Fruit fly (Drosophila melanogaster) whole organism, embryonic: ENCODE measurements around the gene Aef1.

ENCODE experiments used
- CG11504 ChIP-seq: fragments of 200-800 bp; sonication (Bioruptor generic); optimal IDR thresholded peaks from 3 replicates; lab custom pipeline; 2019; ENCODE audit warnings: missing biosample characterization, mild to moderate bottlenecking, missing genetic modification characterization, moderate library complexity
- CG11695 ChIP-seq: fragments of 200-800 bp; sonication (Bioruptor generic); IDR thresholded peaks from 3 replicates; pipeline ENCODE4 v1.3.6; 2022; ENCODE audit warnings: missing biosample characterization, missing genetic modification characterization
- CG12744 ChIP-seq: fragments of 200-800 bp; sonication (Bioruptor generic); optimal IDR thresholded peaks from 2 replicates; lab custom pipeline; 2016; ENCODE audit warnings: missing biosample characterization, missing genetic modification characterization
- CG13424 ChIP-seq: fragments of 200-800 bp; sonication (Bioruptor generic); optimal IDR thresholded peaks from 2 replicates; lab custom pipeline; 2019; ENCODE audit warnings: missing biosample characterization, mild to moderate bottlenecking, missing genetic modification characterization, moderate library complexity
- CG13775 ChIP-seq: fragments of 200-800 bp; sonication (Bioruptor generic); optimal IDR thresholded peaks from 3 replicates; lab custom pipeline; 2017; ENCODE audit warnings: missing biosample characterization, mild to moderate bottlenecking, missing genetic modification characterization
- CG14667 ChIP-seq: fragments of 200-800 bp; sonication (Bioruptor generic); IDR thresholded peaks from 2 replicates; pipeline ENCODE4 v1.3.6; 2022; ENCODE audit warnings: missing biosample characterization, missing genetic modification characterization
- CG1529 ChIP-seq: fragments of 200-800 bp; sonication (Bioruptor generic); optimal IDR thresholded peaks from 3 replicates; lab custom pipeline; 2018; ENCODE audit warnings: missing biosample characterization, missing genetic modification characterization
- CG1647 ChIP-seq: fragments of 200-800 bp; sonication (Bioruptor generic); optimal IDR thresholded peaks from 3 replicates; lab custom pipeline; 2016; ENCODE audit warnings: missing biosample characterization, missing genetic modification characterization
- CG16779 ChIP-seq: fragments of 200-800 bp; sonication (Bioruptor generic); IDR thresholded peaks from 2 replicates; pipeline ENCODE4 v1.3.6; 2022; ENCODE audit warnings: missing biosample characterization, missing genetic modification characterization
- CG17186 ChIP-seq: fragments of 200-800 bp; sonication (Bioruptor generic); optimal IDR thresholded peaks from 3 replicates; lab custom pipeline; 2017; ENCODE audit warnings: missing biosample characterization, missing genetic modification reagents, missing genetic modification characterization
- CG4424 ChIP-seq: fragments of 200-800 bp; sonication (Bioruptor generic); optimal IDR thresholded peaks from 3 replicates; lab custom pipeline; 2016; ENCODE audit warnings: missing biosample characterization, missing genetic modification characterization
- CG6683 ChIP-seq: fragments of 200-800 bp; sonication (Bioruptor generic); optimal IDR thresholded peaks from 2 replicates; lab custom pipeline; 2017; ENCODE audit warnings: missing biosample characterization, mild to moderate bottlenecking, missing genetic modification characterization, missing genetic modification reagents
- CG7271 ChIP-seq: fragments of 200-800 bp; sonication (Bioruptor generic); optimal IDR thresholded peaks from 2 replicates; lab custom pipeline; 2018; ENCODE audit warnings: missing biosample characterization, mild to moderate bottlenecking, missing genetic modification characterization, moderate library complexity
- CG7372 ChIP-seq: fragments of 200-800 bp; sonication (Bioruptor generic); IDR thresholded peaks from 2 replicates; pipeline ENCODE4 v1.3.6; 2022; ENCODE audit warnings: missing biosample characterization, missing genetic modification characterization
- CG7556 ChIP-seq: fragments of 200-800 bp; sonication (Bioruptor generic); optimal IDR thresholded peaks from 2 replicates; lab custom pipeline; 2017; ENCODE audit warnings: missing biosample characterization, mild to moderate bottlenecking, missing genetic modification characterization
- CG9727 ChIP-seq: fragments of 200-800 bp; sonication (Bioruptor generic); optimal IDR thresholded peaks from 3 replicates; lab custom pipeline; 2017; ENCODE audit warnings: missing biosample characterization, mild to moderate bottlenecking, missing genetic modification characterization
- Drgx ChIP-seq: fragments of 200-800 bp; sonication (Bioruptor generic); IDR thresholded peaks from 2 replicates; pipeline ENCODE4 v1.3.6; 2022; ENCODE audit warnings: missing biosample characterization, missing genetic modification characterization
- E2f2 ChIP-seq: fragments of 200-800 bp; sonication (Bioruptor generic); IDR thresholded peaks from 2 replicates; pipeline ENCODE4 v1.3.6; 2022; ENCODE audit warnings: missing biosample characterization, missing genetic modification characterization
- ERR ChIP-seq: fragments of 200-800 bp; sonication (Bioruptor generic); optimal IDR thresholded peaks from 2 replicates; lab custom pipeline; 2016; ENCODE audit warnings: missing biosample characterization, missing genetic modification characterization
- Fer2 ChIP-seq: fragments of 200-800 bp; sonication (Bioruptor generic); optimal IDR thresholded peaks from 2 replicates; lab custom pipeline; 2018; ENCODE audit warnings: missing biosample characterization, mild to moderate bottlenecking, missing genetic modification characterization, moderate library complexity
- HmgD ChIP-seq: fragments of 200-800 bp; sonication (Bioruptor generic); optimal IDR thresholded peaks from 3 replicates; lab custom pipeline; 2016; ENCODE audit warnings: missing biosample characterization, missing genetic modification characterization
- MTF-1 ChIP-seq: fragments of 200-800 bp; sonication (Bioruptor generic); optimal IDR thresholded peaks from 2 replicates; lab custom pipeline; 2018; ENCODE audit warnings: missing biosample characterization, mild to moderate bottlenecking, missing genetic modification characterization, borderline replicate concordance
- Mad ChIP-seq: fragments of 200-800 bp; sonication (Bioruptor generic); optimal IDR thresholded peaks from 2 replicates; lab custom pipeline; 2016; ENCODE audit warnings: missing biosample characterization, missing genetic modification characterization
- NC2α ChIP-seq: fragments of 200-800 bp; sonication (Bioruptor generic); optimal IDR thresholded peaks from 2 replicates; lab custom pipeline; 2016; ENCODE audit warnings: missing biosample characterization, missing genetic modification characterization
- Neu2 ChIP-seq: fragments of 200-800 bp; sonication (Bioruptor generic); optimal IDR thresholded peaks from 3 replicates; lab custom pipeline; 2016; ENCODE audit warnings: missing biosample characterization, missing genetic modification characterization, borderline replicate concordance
- NfI ChIP-seq: fragments of 200-800 bp; sonication (Bioruptor generic); optimal IDR thresholded peaks from 3 replicates; lab custom pipeline; 2018; ENCODE audit warnings: missing biosample characterization, mild to moderate bottlenecking, missing genetic modification characterization, moderate library complexity
- Side ChIP-seq: fragments of 200-800 bp; sonication (Bioruptor generic); optimal IDR thresholded peaks from 2 replicates; lab custom pipeline; 2016; ENCODE audit warnings: missing biosample characterization, missing genetic modification characterization
- Stat92E ChIP-seq, 3 experiments: fragments of >200 bp in 2 of 3; fragments of 200-800 bp in 1 of 3; sonication (Bioruptor generic) in 1 of 3; optimal IDR thresholded peaks; 2 replicates each; lab custom pipeline; 2017 to 2019; ENCODE audit warnings: missing biosample characterization in 3 of 3, missing genetic modification characterization in 3 of 3, mild to moderate bottlenecking in 1 of 3, moderate library complexity in 1 of 3
- abd-A ChIP-seq: fragments of 200-800 bp; sonication (Bioruptor generic); optimal IDR thresholded peaks from 3 replicates; lab custom pipeline; 2019; ENCODE audit warnings: missing biosample characterization, mild to moderate bottlenecking, missing genetic modification characterization, moderate library complexity
- bigmax ChIP-seq: fragments of 200-800 bp; sonication (Bioruptor generic); optimal IDR thresholded peaks from 2 replicates; lab custom pipeline; 2018; ENCODE audit warnings: missing biosample characterization, mild to moderate bottlenecking, missing genetic modification characterization
- cas ChIP-seq: fragments of 200-800 bp; sonication (Bioruptor generic); IDR thresholded peaks from 2 replicates; pipeline ENCODE4 v1.3.6; 2022; ENCODE audit warnings: missing biosample characterization, missing genetic modification characterization
- da ChIP-seq: fragments of 200-800 bp; sonication (Bioruptor generic); optimal IDR thresholded peaks from 2 replicates; lab custom pipeline; 2016; ENCODE audit warnings: missing biosample characterization, missing genetic modification characterization
- dimm ChIP-seq: fragments of 200-800 bp; sonication (Bioruptor generic); IDR thresholded peaks from 2 replicates; pipeline ENCODE4 v1.3.6; 2022; ENCODE audit warnings: missing biosample characterization, missing genetic modification characterization
- gcm2 ChIP-seq: fragments of 200-800 bp; sonication (Bioruptor generic); optimal IDR thresholded peaks from 2 replicates; lab custom pipeline; 2016; ENCODE audit warnings: missing biosample characterization, missing genetic modification characterization
- gfzf ChIP-seq: fragments of 200-800 bp; sonication (Bioruptor generic); optimal IDR thresholded peaks from 2 replicates; lab custom pipeline; 2016; ENCODE audit warnings: missing biosample characterization, mild to moderate bottlenecking, missing genetic modification characterization, moderate library complexity
- gsb ChIP-seq: fragments of 200-800 bp; sonication (Bioruptor generic); IDR thresholded peaks from 2 replicates; pipeline ENCODE4 v1.3.6; 2022; ENCODE audit warnings: missing biosample characterization, missing genetic modification characterization
- hb ChIP-seq: fragments of 200-800 bp; sonication (Bioruptor generic); IDR thresholded peaks from 3 replicates; pipeline ENCODE4 v1.3.6; 2022; ENCODE audit warnings: missing biosample characterization, missing genetic modification characterization; ENCODE audit not compliant: partially characterized antibody
- her ChIP-seq: fragments of 200-800 bp; sonication (Bioruptor generic); optimal IDR thresholded peaks from 2 replicates; lab custom pipeline; 2016; ENCODE audit warnings: missing biosample characterization, missing genetic modification characterization
- jigr1 ChIP-seq: fragments of 200-800 bp; sonication (Bioruptor generic); IDR thresholded peaks from 3 replicates; pipeline ENCODE4 v1.3.6; 2022; ENCODE audit warnings: missing biosample characterization, missing genetic modification characterization
- lilli ChIP-seq: fragments of 200-800 bp; sonication (Bioruptor generic); optimal IDR thresholded peaks from 3 replicates; lab custom pipeline; 2016; ENCODE audit warnings: missing biosample characterization, missing genetic modification characterization
- lmd ChIP-seq: fragments of 200-800 bp; sonication (Bioruptor generic); IDR thresholded peaks from 2 replicates; pipeline ENCODE4 v1.3.6; 2022; ENCODE audit warnings: missing biosample characterization, missing genetic modification characterization
- mam ChIP-seq: fragments of 200-800 bp; sonication (Bioruptor generic); optimal IDR thresholded peaks from 3 replicates; lab custom pipeline; 2016; ENCODE audit warnings: missing biosample characterization, missing genetic modification characterization
- pum ChIP-seq: fragments of 200-800 bp; sonication (Bioruptor generic); optimal IDR thresholded peaks from 2 replicates; lab custom pipeline; 2016; ENCODE audit warnings: missing biosample characterization, missing genetic modification characterization
- repo ChIP-seq: fragments of 200-800 bp; sonication (Bioruptor generic); optimal IDR thresholded peaks from 2 replicates; lab custom pipeline; 2016; ENCODE audit warnings: missing biosample characterization, missing genetic modification characterization
- stc ChIP-seq: fragments of 200-800 bp; sonication (Bioruptor generic); IDR thresholded peaks from 2 replicates; pipeline ENCODE4 v1.3.6; 2022; ENCODE audit warnings: missing biosample characterization, missing genetic modification characterization
- tll ChIP-seq, 2 experiments: fragments of 200-800 bp in 1 of 2; fragments of >200 bp in 1 of 2; sonication (Bioruptor generic) in 1 of 2; optimal IDR thresholded peaks; 2 replicates each; lab custom pipeline; 2017 to 2019; ENCODE audit warnings: missing biosample characterization in 2 of 2, missing genetic modification characterization in 2 of 2, mild to moderate bottlenecking in 1 of 2, moderate library complexity in 1 of 2
- twi ChIP-seq: fragments of 200-800 bp; optimal IDR thresholded peaks from 2 replicates; lab custom pipeline; 2019; ENCODE audit warnings: missing biosample characterization, mild to moderate bottlenecking, missing genetic modification characterization, moderate library complexity
- tx ChIP-seq: fragments of 200-800 bp; sonication (Bioruptor generic); optimal IDR thresholded peaks from 2 replicates; lab custom pipeline; 2016; ENCODE audit warnings: missing biosample characterization, missing genetic modification characterization
- vnd ChIP-seq: fragments of 200-800 bp; sonication (Bioruptor generic); IDR thresholded peaks from 3 replicates; pipeline ENCODE4 v1.3.6; 2022; ENCODE audit warnings: missing biosample characterization, missing genetic modification characterization; ENCODE audit not compliant: partially characterized antibody
- wek ChIP-seq: fragments of 200-800 bp; sonication (Bioruptor generic); optimal IDR thresholded peaks from 3 replicates; lab custom pipeline; 2018; ENCODE audit warnings: missing biosample characterization, mild to moderate bottlenecking, missing genetic modification characterization, moderate library complexity
- zfh1 ChIP-seq: fragments of 200-800 bp; sonication (Bioruptor generic); IDR thresholded peaks from 3 replicates; pipeline ENCODE4 v1.3.6; 2022; ENCODE audit warnings: missing biosample characterization, missing genetic modification characterization

The Aef1 gene

DNA sequence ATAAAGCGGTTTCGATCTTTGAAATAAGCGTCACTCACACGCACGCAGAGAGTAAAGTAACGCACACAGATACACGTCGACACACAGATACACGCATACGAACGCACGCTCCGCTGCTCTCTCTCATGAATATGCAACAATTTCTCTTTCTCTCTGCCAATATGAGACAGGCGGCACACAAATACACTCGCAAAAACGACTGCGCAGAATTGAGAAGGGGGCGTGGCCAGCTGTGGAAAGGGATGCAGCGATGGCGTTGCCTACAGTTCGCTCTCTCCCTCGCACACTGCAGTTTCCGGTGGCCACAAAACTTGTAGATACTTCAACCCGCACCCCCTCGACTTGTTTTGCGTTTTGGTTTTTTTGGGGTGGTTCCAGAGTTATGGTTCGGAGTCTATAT lies 46.4 kb downstream of the Aef1 start (continued):
- no peak for TF ChIP-seq CG11504 (tag; lab: Kevin White, UChicago)
- TF ChIP-seq CG9727 (GFP tag; lab: Kevin White, UChicago), result peak; percentile 33
- TF ChIP-seq stc (GFP tag; lab: Robert Waterston, UW), result peak; percentile 13; the same call in 1 of the 2 replicates
- no peak for TF ChIP-seq lmd (GFP tag; lab: Robert Waterston, UW)
- TF ChIP-seq da (GFP tag; lab: Kevin White, UChicago), result no peak
- TF ChIP-seq gsb (GFP tag; lab: Robert Waterston, UW), result no peak
- TF ChIP-seq CG7556, result no peak
- no peak for TF ChIP-seq Fer2
- TF ChIP-seq vnd (GFP tag; lab: Robert Waterston, UW), result no peak
- peak; percentile 68 for TF ChIP-seq MTF-1 (GFP tag; lab: Kevin White, UChicago)
- TF ChIP-seq E2f2 (GFP tag; lab: Robert Waterston, UW), result peak; percentile 18; the same call in 1 of the 2 replicates
- TF ChIP-seq pum (GFP tag; lab: Kevin White, UChicago), result no peak
- no peak for TF ChIP-seq dimm (GFP tag; lab: Robert Waterston, UW)
- no peak for TF ChIP-seq gfzf (GFP tag; lab: Kevin White, UChicago)
- peak; percentile 50 for TF ChIP-seq CG1529 (GFP tag; lab: Kevin White, UChicago)
- TF ChIP-seq gcm2 (GFP tag; lab: Kevin White, UChicago), result no peak
- TF ChIP-seq CG13424 (tag; lab: Kevin White, UChicago), result no peak
- TF ChIP-seq CG7271 (tag; lab: Kevin White, UChicago), result peak; percentile 35
- no peak for TF ChIP-seq Stat92E (GFP tag; optimal IDR thresholded peaks at IDR 0.05; lab: Kevin White, UChicago)
- TF ChIP-seq cas, result no peak
- peak; percentile 51 for TF ChIP-seq CG17186 (GFP tag; lab: Kevin White, UChicago)
- peak; percentile 43; the same call in 1 of the 2 replicates for TF ChIP-seq Drgx (GFP tag; lab: Robert Waterston, UW)
- TF ChIP-seq her (GFP tag; lab: Kevin White, UChicago), result peak; percentile 75
- no peak for TF ChIP-seq Mad (GFP tag; lab: Kevin White, UChicago)
- no peak for TF ChIP-seq CG6683
- no peak for TF ChIP-seq HmgD (GFP tag; lab: Kevin White, UChicago)
- peak; percentile 18 for TF ChIP-seq CG4424 (GFP tag; lab: Kevin White, UChicago)
- peak; percentile 62; the same call in 1 of the 3 replicates for TF ChIP-seq zfh1 (GFP tag; lab: Robert Waterston, UW)
- TF ChIP-seq hb (GFP tag; lab: Robert Waterston, UW), result no peak
- TF ChIP-seq CG16779 (GFP tag; lab: Robert Waterston, UW), result no peak
- TF ChIP-seq lilli (GFP tag; lab: Kevin White, UChicago), result no peak
- TF ChIP-seq tx, result no peak
- TF ChIP-seq jigr1, result no peak
- peak; percentile 1 for TF ChIP-seq Side (GFP tag; lab: Kevin White, UChicago)
- no peak for TF ChIP-seq repo (GFP tag; lab: Kevin White, UChicago)
- no peak for TF ChIP-seq NC2α (GFP tag; lab: Kevin White, UChicago)
- peak in 1 of 2 experiments; percentile 43 for TF ChIP-seq tll (GFP tag; optimal IDR thresholded peaks at IDR 0.05; lab: Kevin White, UChicago)
- peak; percentile 13 for TF ChIP-seq CG13775 (GFP tag; lab: Kevin White, UChicago)
- peak; percentile 65 for TF ChIP-seq wek (GFP tag; lab: Kevin White, UChicago)
- no peak for TF ChIP-seq CG12744 (GFP tag; lab: Kevin White, UChicago)
- no peak for TF ChIP-seq abd-A
- TF ChIP-seq NfI (GFP tag; lab: Kevin White, UChicago), result peak; percentile 64
- TF ChIP-seq CG14667 (GFP tag; lab: Robert Waterston, UW), result no peak
- no peak for TF ChIP-seq CG11695 (GFP tag; lab: Robert Waterston, UW)
- TF ChIP-seq CG1647 (GFP tag; lab: Kevin White, UChicago), result no peak
- no peak for TF ChIP-seq twi (tag; lab: Kevin White, UChicago)
- TF ChIP-seq bigmax (GFP tag; lab: Kevin White, UChicago), result no peak
- TF ChIP-seq mam (GFP tag; lab: Kevin White, UChicago), result no peak
- TF ChIP-seq ERR, result no peak
- TF ChIP-seq CG7372 (GFP tag; lab: Robert Waterston, UW), result no peak
- TF ChIP-seq Neu2, result peak; percentile 50
